Fruit fly (Drosophila melanogaster) whole organism, embryonic: Measurements from ENCODE around the gene Pdi.

ENCODE experiments used
- ATbp ChIP-seq: fragments of 200-800 bp; sonication (Bioruptor generic); optimal IDR thresholded peaks from 2 replicates; lab custom pipeline; 2017; ENCODE audit warnings: missing biosample characterization, mild to moderate bottlenecking, missing genetic modification characterization, missing genetic modification reagents
- CG10209 ChIP-seq: fragments of 200-800 bp; sonication (Bioruptor generic); optimal IDR thresholded peaks from 3 replicates; lab custom pipeline; 2017; ENCODE audit warnings: missing biosample characterization, mild to moderate bottlenecking, missing genetic modification characterization, missing genetic modification reagents
- CG10321 ChIP-seq: fragments of 200-800 bp; sonication (Bioruptor generic); IDR thresholded peaks from 2 replicates; pipeline ENCODE4 v1.3.6; 2022; ENCODE audit warnings: missing biosample characterization, missing genetic modification characterization
- CG10366 ChIP-seq: fragments of 200-800 bp; sonication (Bioruptor generic); IDR thresholded peaks from 2 replicates; pipeline ENCODE4 v1.3.6; 2022; ENCODE audit warnings: missing biosample characterization, missing genetic modification characterization
- CG10431 ChIP-seq: fragments of 200-800 bp; sonication (Bioruptor generic); optimal IDR thresholded peaks from 3 replicates; lab custom pipeline; 2018; ENCODE audit warnings: missing biosample characterization, mild to moderate bottlenecking, missing genetic modification characterization
- CG10543 ChIP-seq: fragments of 200-800 bp; sonication (Bioruptor generic); optimal IDR thresholded peaks from 3 replicates; lab custom pipeline; 2017; ENCODE audit warnings: missing biosample characterization, mild to moderate bottlenecking, missing genetic modification characterization, moderate library complexity
- CG10959 ChIP-seq: fragments of 200-800 bp; sonication (Bioruptor generic); IDR thresholded peaks from 2 replicates; pipeline ENCODE4 v1.3.6; 2022; ENCODE audit warnings: missing biosample characterization, missing genetic modification characterization
- CG12299 ChIP-seq: fragments of 200-800 bp; sonication (Bioruptor generic); optimal IDR thresholded peaks from 2 replicates; lab custom pipeline; 2018; ENCODE audit warnings: missing biosample characterization, mild to moderate bottlenecking, missing genetic modification characterization
- CG13123 ChIP-seq: fragments of 200-800 bp; sonication (Bioruptor generic); optimal IDR thresholded peaks from 2 replicates; lab custom pipeline; 2016; ENCODE audit warnings: missing biosample characterization, missing genetic modification characterization
- CG14860 ChIP-seq: fragments of 200-800 bp; sonication (Bioruptor generic); IDR thresholded peaks from 3 replicates; pipeline ENCODE4 v1.3.6; 2022; ENCODE audit warnings: missing biosample characterization, missing genetic modification characterization; ENCODE audit not compliant: partially characterized antibody
- CG16815 ChIP-seq: fragments of 200-800 bp; sonication (Bioruptor generic); optimal IDR thresholded peaks from 3 replicates; lab custom pipeline; 2017; ENCODE audit warnings: missing biosample characterization, mild to moderate bottlenecking, missing genetic modification characterization
- CG1832 ChIP-seq: fragments of 200-800 bp; sonication (Bioruptor generic); optimal IDR thresholded peaks from 2 replicates; lab custom pipeline; 2017; ENCODE audit warnings: missing biosample characterization, mild to moderate bottlenecking, missing genetic modification characterization, inconsistent platforms
- CG18599 ChIP-seq: fragments of 200-800 bp; sonication (Bioruptor generic); optimal IDR thresholded peaks from 3 replicates; lab custom pipeline; 2017; ENCODE audit warnings: missing biosample characterization, missing genetic modification characterization, mild to moderate bottlenecking, moderate library complexity, missing genetic modification reagents
- CG2199 ChIP-seq: fragments of 200-800 bp; sonication (Bioruptor generic); IDR thresholded peaks from 3 replicates; pipeline ENCODE4 v1.3.6; 2022; ENCODE audit warnings: missing biosample characterization, missing genetic modification characterization
- CG31365 ChIP-seq: fragments of 200-800 bp; sonication (Bioruptor generic); optimal IDR thresholded peaks from 2 replicates; lab custom pipeline; 2018; ENCODE audit warnings: missing biosample characterization, mild to moderate bottlenecking, missing genetic modification characterization
- CG3281 ChIP-seq: fragments of 200-800 bp; sonication (Bioruptor generic); optimal IDR thresholded peaks from 3 replicates; lab custom pipeline; 2017; ENCODE audit warnings: missing biosample characterization, mild to moderate bottlenecking, missing genetic modification characterization
- CG4820 ChIP-seq: fragments of 200-800 bp; sonication (Bioruptor generic); optimal IDR thresholded peaks from 3 replicates; lab custom pipeline; 2016; ENCODE audit warnings: missing biosample characterization, missing genetic modification characterization
- CG8924 ChIP-seq: fragments of 200-800 bp; optimal IDR thresholded peaks from 3 replicates; lab custom pipeline; 2019; ENCODE audit warnings: missing biosample characterization, mild to moderate bottlenecking, missing genetic modification characterization, moderate library complexity
- D19A ChIP-seq: fragments of 200-800 bp; optimal IDR thresholded peaks from 3 replicates; lab custom pipeline; 2019; ENCODE audit warnings: missing biosample characterization, mild to moderate bottlenecking, missing genetic modification characterization, moderate library complexity
- Drgx ChIP-seq: fragments of 200-800 bp; sonication (Bioruptor generic); IDR thresholded peaks from 2 replicates; pipeline ENCODE4 v1.3.6; 2022; ENCODE audit warnings: missing biosample characterization, missing genetic modification characterization
- E2f1 ChIP-seq: fragments of 200-800 bp; sonication (Bioruptor generic); IDR thresholded peaks from 2 replicates; pipeline ENCODE4 v1.3.6; 2022; ENCODE audit warnings: missing biosample characterization, missing genetic modification characterization
- Fer1 ChIP-seq: fragments of 200-800 bp; sonication (Bioruptor generic); optimal IDR thresholded peaks from 2 replicates; lab custom pipeline; 2017; ENCODE audit warnings: missing biosample characterization, mild to moderate bottlenecking, missing genetic modification characterization
- Hsf ChIP-seq: fragments of 200-800 bp; sonication (Bioruptor generic); optimal IDR thresholded peaks from 3 replicates; lab custom pipeline; 2016; ENCODE audit warnings: missing biosample characterization, missing genetic modification characterization
- Nf-YA ChIP-seq: fragments of 200-800 bp; sonication (Bioruptor generic); IDR thresholded peaks from 2 replicates; pipeline ENCODE4 v1.3.6; 2022; ENCODE audit warnings: missing biosample characterization, missing genetic modification characterization
- ash1 ChIP-seq: fragments of 200-800 bp; sonication (Bioruptor generic); optimal IDR thresholded peaks from 2 replicates; lab custom pipeline; 2018; ENCODE audit warnings: missing biosample characterization, mild to moderate bottlenecking, missing genetic modification characterization
- bsh ChIP-seq, 2 experiments: fragments of 200-800 bp; sonication (Bioruptor generic); optimal IDR thresholded peaks; 2 replicates each; lab custom pipeline; 2017 to 2018; ENCODE audit warnings: mild to moderate bottlenecking in 2 of 2, missing biosample characterization in 2 of 2, missing genetic modification characterization in 2 of 2, moderate library complexity in 1 of 2
- crol ChIP-seq: fragments of 200-800 bp; sonication (Bioruptor generic); IDR thresholded peaks from 2 replicates; pipeline ENCODE4 v1.3.6; 2022; ENCODE audit warnings: missing biosample characterization, missing genetic modification characterization
- dmrt99B ChIP-seq: fragments of 200-800 bp; sonication (Bioruptor generic); optimal IDR thresholded peaks from 2 replicates; lab custom pipeline; 2018; ENCODE audit warnings: missing biosample characterization, mild to moderate bottlenecking, missing genetic modification characterization, moderate library complexity
- exex ChIP-seq: fragments of 200-800 bp; sonication (Bioruptor generic); optimal IDR thresholded peaks from 4 replicates; lab custom pipeline; 2018; ENCODE audit warnings: missing biosample characterization, mild to moderate bottlenecking, missing genetic modification characterization, moderate library complexity
- fd96Cb ChIP-seq: fragments of 200-800 bp; sonication (Bioruptor generic); optimal IDR thresholded peaks from 2 replicates; lab custom pipeline; 2018; ENCODE audit warnings: missing biosample characterization, mild to moderate bottlenecking, missing genetic modification characterization, moderate library complexity
- gem ChIP-seq: fragments of 200-800 bp; sonication (Bioruptor generic); optimal IDR thresholded peaks from 2 replicates; lab custom pipeline; 2019; ENCODE audit warnings: missing biosample characterization, mild to moderate bottlenecking, missing genetic modification characterization, moderate library complexity
- grau ChIP-seq: fragments of 200-800 bp; optimal IDR thresholded peaks from 3 replicates; lab custom pipeline; 2019; ENCODE audit warnings: missing biosample characterization, mild to moderate bottlenecking, missing genetic modification characterization, moderate library complexity
- grn ChIP-seq: fragments of 200-800 bp; sonication (Bioruptor generic); optimal IDR thresholded peaks from 3 replicates; lab custom pipeline; 2017; ENCODE audit warnings: missing biosample characterization, missing genetic modification characterization
- hkb ChIP-seq, 2 experiments: fragments of 200-800 bp in 1 of 2; fragments of >200 bp in 1 of 2; sonication (Bioruptor generic) in 1 of 2; IDR thresholded peaks in 1 of 2; optimal IDR thresholded peaks in 1 of 2; 2 replicates each; pipeline versions ENCODE4 v1.3.6 to Lab custom; 2017 to 2022; ENCODE audit warnings: missing biosample characterization in 1 of 2, missing genetic modification characterization in 1 of 2
- inv ChIP-seq: fragments of 200-800 bp; sonication (Bioruptor generic); IDR thresholded peaks from 2 replicates; pipeline ENCODE4 v1.3.6; 2022; ENCODE audit warnings: missing biosample characterization, missing genetic modification characterization; ENCODE audit not compliant: partially characterized antibody
- knrl ChIP-seq: fragments of 200-800 bp; sonication (Bioruptor generic); IDR thresholded peaks from 3 replicates; pipeline ENCODE4 v1.3.6; 2022; ENCODE audit warnings: missing biosample characterization, missing genetic modification characterization; ENCODE audit not compliant: partially characterized antibody
- lbe ChIP-seq: fragments of 200-800 bp; sonication (Bioruptor generic); optimal IDR thresholded peaks from 2 replicates; lab custom pipeline; 2016; ENCODE audit warnings: missing biosample characterization, mild to moderate bottlenecking, missing genetic modification characterization
- luna ChIP-seq: fragments of 200-800 bp; sonication (Bioruptor generic); optimal IDR thresholded peaks from 2 replicates; lab custom pipeline; 2016; ENCODE audit warnings: missing biosample characterization, missing genetic modification characterization
- pnt ChIP-seq: fragments of 200-800 bp; sonication (Bioruptor generic); optimal IDR thresholded peaks from 3 replicates; lab custom pipeline; 2016; ENCODE audit warnings: missing biosample characterization, missing genetic modification characterization
- ranshi ChIP-seq: fragments of 200-800 bp; sonication (Bioruptor generic); IDR thresholded peaks from 2 replicates; pipeline ENCODE4 v1.3.6; 2022; ENCODE audit warnings: missing biosample characterization, missing genetic modification characterization
- repo ChIP-seq: fragments of 200-800 bp; sonication (Bioruptor generic); optimal IDR thresholded peaks from 2 replicates; lab custom pipeline; 2016; ENCODE audit warnings: missing biosample characterization, missing genetic modification characterization
- tin ChIP-seq: fragments of 200-800 bp; sonication (Bioruptor generic); optimal IDR thresholded peaks from 3 replicates; lab custom pipeline; 2016; ENCODE audit warnings: missing biosample characterization, missing genetic modification characterization
- tna ChIP-seq: fragments of 200-800 bp; sonication (Bioruptor generic); IDR thresholded peaks from 2 replicates; pipeline ENCODE4 v1.3.6; 2022; ENCODE audit warnings: missing biosample characterization, missing genetic modification characterization; ENCODE audit not compliant: partially characterized antibody
- ttk ChIP-seq: fragments of 200-800 bp; sonication (Bioruptor generic); IDR thresholded peaks from 2 replicates; pipeline ENCODE4 v2.1.2; 2022; ENCODE audit warnings: missing biosample characterization, missing genetic modification characterization
- unpg ChIP-seq: fragments of 200-800 bp; sonication (Bioruptor generic); optimal IDR thresholded peaks from 3 replicates; lab custom pipeline; 2018; ENCODE audit warnings: missing biosample characterization, mild to moderate bottlenecking, missing genetic modification characterization, moderate library complexity

Pdi gene

dm6 chr3L:15172404-15173055, 29.9 kb upstream of the Pdi start (continued):
- TF ChIP-seq fd96Cb (tag; lab: Kevin White, UChicago) (no peak), CG10959 (GFP tag; lab: Robert Waterston, UW) (peak; percentile 10; the same call in 1 of the 2 replicates), CG16815 (no peak), grn (GFP tag; lab: Kevin White, UChicago) (no peak), CG14860 (GFP tag; lab: Robert Waterston, UW) (peak; percentile 44; the same call in 1 of the 3 replicates), dmrt99B (no peak)

dm6 chr3L:15171769-15172403, 29.2 kb upstream of the Pdi start:
- peak; percentile 54 for TF ChIP-seq gem (tag; lab: Kevin White, UChicago)
- TF ChIP-seq exex = peak; percentile 32
- no peak for TF ChIP-seq inv (GFP tag; lab: Robert Waterston, UW)
- 0 out of 3 replicates have a peak, but pooled peaks have one; percentile 45 for TF ChIP-seq CG2199 (GFP tag; lab: Robert Waterston, UW)
- peak; percentile 15 for TF ChIP-seq CG4820 (GFP tag; lab: Kevin White, UChicago)
- TF ChIP-seq Fer1 = peak; percentile 29
- no peak for TF ChIP-seq CG10543 (GFP tag; lab: Kevin White, UChicago)
- TF ChIP-seq CG10209 (GFP tag; lab: Kevin White, UChicago) = peak; percentile 14
- peak; percentile 21 for TF ChIP-seq unpg (GFP tag; lab: Kevin White, UChicago)
- peak; percentile 47 for TF ChIP-seq CG1832 (GFP tag; lab: Kevin White, UChicago)
- TF ChIP-seq knrl (GFP tag; lab: Robert Waterston, UW) = no peak
- no peak for TF ChIP-seq ash1
- TF ChIP-seq pnt (GFP tag; lab: Kevin White, UChicago) = no peak
- TF ChIP-seq CG3281 (GFP tag; lab: Kevin White, UChicago) = peak; percentile 10
- no peak for TF ChIP-seq CG13123 (GFP tag; lab: Kevin White, UChicago)
- no peak for TF ChIP-seq luna (GFP tag; lab: Kevin White, UChicago)
- no peak for TF ChIP-seq CG12299 (tag; lab: Kevin White, UChicago)
- no peak for TF ChIP-seq Hsf
- TF ChIP-seq CG10321 (GFP tag; lab: Robert Waterston, UW) = peak; percentile 62
- TF ChIP-seq lbe (GFP tag; lab: Kevin White, UChicago) = no peak
- TF ChIP-seq CG10366 (GFP tag; lab: Robert Waterston, UW) = no peak
- TF ChIP-seq CG31365 = no peak
- no peak for TF ChIP-seq hkb (optimal IDR thresholded peaks at IDR 0.05; lab: Kevin White, UChicago)
- 0 out of 2 replicates have a peak, but pooled peaks have one; percentile 9 for TF ChIP-seq hkb (GFP tag; IDR thresholded peaks at IDR 0.05; lab: Robert Waterston, UW)
- peak in 1 of 2 experiments; percentile 27 for TF ChIP-seq bsh (GFP tag; optimal IDR thresholded peaks at IDR 0.05; lab: Kevin White, UChicago)
- peak; percentile 4; the same call in 1 of the 2 replicates for TF ChIP-seq ranshi (GFP tag; lab: Robert Waterston, UW)
- TF ChIP-seq CG10431 (GFP tag; lab: Kevin White, UChicago) = no peak
- TF ChIP-seq grau (tag; lab: Kevin White, UChicago) = peak; percentile 29
- peak; percentile 66; the same call in 1 of the 2 replicates for TF ChIP-seq crol
- no peak for TF ChIP-seq CG8924 (tag; lab: Kevin White, UChicago)
- no peak for TF ChIP-seq tna (GFP tag; lab: Robert Waterston, UW)
- no peak for TF ChIP-seq D19A
- 0 out of 2 replicates have a peak, but pooled peaks have one; percentile 5 for TF ChIP-seq ttk
- peak; percentile 36 for TF ChIP-seq ATbp (GFP tag; lab: Kevin White, UChicago)
- TF ChIP-seq repo (GFP tag; lab: Kevin White, UChicago) = peak; percentile 6
- TF ChIP-seq Drgx (GFP tag; lab: Robert Waterston, UW) = peak; percentile 40; the same call in 1 of the 2 replicates
- peak; percentile 67 for TF ChIP-seq Nf-YA (GFP tag; lab: Robert Waterston, UW)
- TF ChIP-seq E2f1 (GFP tag; lab: Robert Waterston, UW) = no peak
- peak; percentile 38 for TF ChIP-seq CG18599 (GFP tag; lab: Kevin White, UChicago)
- peak; percentile 25 for TF ChIP-seq grn (GFP tag; lab: Kevin White, UChicago)
- TF ChIP-seq tin (GFP tag; lab: Kevin White, UChicago) = peak; percentile 1
